Fruit fly (Drosophila melanogaster) whole organism, embryonic: ENCODE data around the gene PolD2.

Experiments
- Ada2b ChIP-seq: fragments of 200-800 bp; sonication (Bioruptor generic); IDR thresholded peaks from 2 replicates; pipeline ENCODE4 v1.3.6; 2022; ENCODE audit warnings: missing biosample characterization, missing genetic modification characterization
- CG11398 ChIP-seq: fragments of 200-800 bp; sonication (Bioruptor generic); optimal IDR thresholded peaks from 2 replicates; lab custom pipeline; 2016; ENCODE audit warnings: missing biosample characterization, missing genetic modification characterization
- CG11504 ChIP-seq: fragments of 200-800 bp; sonication (Bioruptor generic); optimal IDR thresholded peaks from 3 replicates; lab custom pipeline; 2019; ENCODE audit warnings: missing biosample characterization, mild to moderate bottlenecking, missing genetic modification characterization, moderate library complexity
- CG12769 ChIP-seq: fragments of 200-800 bp; sonication (Bioruptor generic); optimal IDR thresholded peaks from 2 replicates; lab custom pipeline; 2019; ENCODE audit warnings: missing biosample characterization, mild to moderate bottlenecking, missing genetic modification characterization, moderate library complexity
- CG14014 ChIP-seq: fragments of 200-800 bp; sonication (Bioruptor generic); IDR thresholded peaks from 2 replicates; pipeline ENCODE4 v1.3.6; 2022; ENCODE audit warnings: missing biosample characterization, missing genetic modification characterization
- CG15073 ChIP-seq: fragments of 200-800 bp; sonication (Bioruptor generic); optimal IDR thresholded peaks from 2 replicates; lab custom pipeline; 2016; ENCODE audit warnings: missing biosample characterization, missing genetic modification characterization
- CG15696 ChIP-seq: fragments of 200-800 bp; sonication (Bioruptor generic); optimal IDR thresholded peaks from 2 replicates; lab custom pipeline; 2019; ENCODE audit warnings: missing biosample characterization, mild to moderate bottlenecking, missing genetic modification characterization, moderate library complexity
- CG1603 ChIP-seq: fragments of 200-800 bp; sonication (Bioruptor generic); optimal IDR thresholded peaks from 2 replicates; lab custom pipeline; 2019; ENCODE audit warnings: missing biosample characterization, mild to moderate bottlenecking, missing genetic modification characterization, moderate library complexity
- CG2889 ChIP-seq: fragments of 200-800 bp; sonication (Bioruptor generic); IDR thresholded peaks from 3 replicates; pipeline ENCODE4 v1.3.6; 2022; ENCODE audit warnings: missing biosample characterization, missing genetic modification characterization
- CG30020 ChIP-seq: fragments of 200-800 bp; optimal IDR thresholded peaks from 2 replicates; lab custom pipeline; 2019; ENCODE audit warnings: missing biosample characterization, mild to moderate bottlenecking, missing genetic modification characterization, moderate library complexity
- CG3163 ChIP-seq: fragments of 200-800 bp; sonication (Bioruptor generic); optimal IDR thresholded peaks from 3 replicates; lab custom pipeline; 2016; ENCODE audit warnings: missing biosample characterization, missing genetic modification characterization
- CG3281 ChIP-seq: fragments of 200-800 bp; sonication (Bioruptor generic); optimal IDR thresholded peaks from 3 replicates; lab custom pipeline; 2017; ENCODE audit warnings: missing biosample characterization, mild to moderate bottlenecking, missing genetic modification characterization
- CG42726 ChIP-seq: fragments of 200-800 bp; sonication (Bioruptor generic); IDR thresholded peaks from 2 replicates; pipeline ENCODE4 v1.3.6; 2022; ENCODE audit warnings: missing biosample characterization, missing genetic modification characterization; ENCODE audit not compliant: partially characterized antibody
- CG4617 ChIP-seq: fragments of 200-800 bp; sonication (Bioruptor generic); optimal IDR thresholded peaks from 3 replicates; lab custom pipeline; 2016; ENCODE audit warnings: missing biosample characterization, missing genetic modification characterization, borderline replicate concordance
- CG4730 ChIP-seq: fragments of 200-800 bp; sonication (Bioruptor generic); IDR thresholded peaks from 2 replicates; pipeline ENCODE4 v1.3.6; 2022; ENCODE audit warnings: missing biosample characterization, missing genetic modification characterization
- CG9609 ChIP-seq: fragments of 200-800 bp; sonication (Bioruptor generic); optimal IDR thresholded peaks from 3 replicates; lab custom pipeline; 2016; ENCODE audit warnings: missing biosample characterization, missing genetic modification characterization
- CG9797 ChIP-seq: fragments of 200-800 bp; sonication (Bioruptor generic); optimal IDR thresholded peaks from 3 replicates; lab custom pipeline; 2018; ENCODE audit warnings: missing biosample characterization, mild to moderate bottlenecking, missing genetic modification characterization
- CHES-1-like ChIP-seq: fragments of 200-800 bp; sonication (Bioruptor generic); optimal IDR thresholded peaks from 2 replicates; lab custom pipeline; 2016; ENCODE audit warnings: missing biosample characterization, missing genetic modification characterization
- Elba2 ChIP-seq: fragments of 200-800 bp; sonication (Bioruptor generic); optimal IDR thresholded peaks from 3 replicates; lab custom pipeline; 2016; ENCODE audit warnings: missing biosample characterization, missing genetic modification characterization
- Hand ChIP-seq: fragments of 200-800 bp; sonication (Bioruptor generic); optimal IDR thresholded peaks from 2 replicates; lab custom pipeline; 2017; ENCODE audit warnings: mild to moderate bottlenecking, missing biosample characterization, missing genetic modification reagents, missing genetic modification characterization
- Hmx ChIP-seq: fragments of 200-800 bp; sonication (Bioruptor generic); optimal IDR thresholded peaks from 2 replicates; lab custom pipeline; 2016; ENCODE audit warnings: missing biosample characterization, missing genetic modification characterization
- Jarid2 ChIP-seq: fragments of 200-800 bp; sonication (Bioruptor generic); optimal IDR thresholded peaks from 3 replicates; lab custom pipeline; 2017; ENCODE audit warnings: mild to moderate bottlenecking, missing biosample characterization, missing genetic modification reagents, missing genetic modification characterization
- Meics ChIP-seq: fragments of 200-800 bp; sonication (Bioruptor generic); optimal IDR thresholded peaks from 2 replicates; lab custom pipeline; 2017; ENCODE audit warnings: missing biosample characterization, mild to moderate bottlenecking, missing genetic modification characterization
- Nf-YB ChIP-seq: fragments of 200-800 bp; sonication (Bioruptor generic); optimal IDR thresholded peaks from 3 replicates; lab custom pipeline; 2019; ENCODE audit warnings: missing biosample characterization, mild to moderate bottlenecking, missing genetic modification characterization, moderate library complexity
- Optix ChIP-seq: fragments of 200-800 bp; sonication (Bioruptor generic); IDR thresholded peaks from 3 replicates; pipeline ENCODE4 v1.3.6; 2022; ENCODE audit warnings: missing biosample characterization, missing genetic modification characterization
- Poxn ChIP-seq: fragments of 200-800 bp; sonication (Bioruptor generic); IDR thresholded peaks from 2 replicates; pipeline ENCODE4 v1.3.6; 2022; ENCODE audit warnings: missing biosample characterization, missing genetic modification characterization
- Ptx1 ChIP-seq: fragments of 200-800 bp; sonication (Bioruptor generic); IDR thresholded peaks from 2 replicates; pipeline ENCODE4 v1.3.6; 2022; ENCODE audit warnings: missing biosample characterization, missing genetic modification characterization
- Rx ChIP-seq: fragments of 200-800 bp; sonication (Bioruptor generic); IDR thresholded peaks from 2 replicates; pipeline ENCODE4 v1.3.6; 2022; ENCODE audit warnings: missing biosample characterization, missing genetic modification characterization
- Sox100B ChIP-seq: fragments of 200-800 bp; sonication (Bioruptor generic); optimal IDR thresholded peaks from 3 replicates; lab custom pipeline; 2018; ENCODE audit warnings: missing biosample characterization, mild to moderate bottlenecking, missing genetic modification characterization
- Sry-β ChIP-seq: fragments of 200-800 bp; sonication (Bioruptor generic); optimal IDR thresholded peaks from 2 replicates; lab custom pipeline; 2018; ENCODE audit warnings: missing biosample characterization, mild to moderate bottlenecking, missing genetic modification characterization, moderate library complexity
- Usf ChIP-seq: fragments of 200-800 bp; sonication (Bioruptor generic); optimal IDR thresholded peaks from 2 replicates; lab custom pipeline; 2017; ENCODE audit warnings: missing genotype, missing biosample characterization, missing genetic modification characterization
- Xrp1 ChIP-seq: fragments of 200-800 bp; sonication (Bioruptor generic); IDR thresholded peaks from 2 replicates; pipeline ENCODE4 v1.3.6; 2022; ENCODE audit warnings: missing biosample characterization, missing genetic modification characterization
- ato ChIP-seq: fragments of 200-800 bp; sonication (Bioruptor generic); IDR thresholded peaks from 2 replicates; pipeline ENCODE4 v1.3.6; 2022; ENCODE audit warnings: missing biosample characterization, missing genetic modification characterization; ENCODE audit not compliant: partially characterized antibody
- bowl ChIP-seq: fragments of 200-800 bp; sonication (Bioruptor generic); IDR thresholded peaks from 2 replicates; pipeline ENCODE4 v1.3.6; 2022; ENCODE audit warnings: missing biosample characterization, missing genetic modification characterization
- dan ChIP-seq: fragments of 200-800 bp; sonication (Bioruptor generic); IDR thresholded peaks from 2 replicates; pipeline ENCODE4 v1.3.6; 2022; ENCODE audit warnings: missing biosample characterization, missing genetic modification characterization
- dati ChIP-seq: fragments of 200-800 bp; sonication (Bioruptor generic); IDR thresholded peaks from 2 replicates; pipeline ENCODE4 v1.3.6; 2022; ENCODE audit warnings: missing biosample characterization, missing genetic modification characterization
- dmrt11E ChIP-seq: fragments of 200-800 bp; sonication (Bioruptor generic); optimal IDR thresholded peaks from 3 replicates; lab custom pipeline; 2018; ENCODE audit warnings: missing biosample characterization, mild to moderate bottlenecking, missing genetic modification characterization, moderate library complexity
- gro ChIP-seq: fragments of 200-800 bp; sonication (Bioruptor generic); optimal IDR thresholded peaks from 2 replicates; lab custom pipeline; 2016; ENCODE audit warnings: missing biosample characterization, missing genetic modification characterization
- ham ChIP-seq: fragments of 200-800 bp; sonication (Bioruptor generic); IDR thresholded peaks from 2 replicates; pipeline ENCODE4 v1.3.6; 2022; ENCODE audit warnings: missing biosample characterization, missing genetic modification characterization
- kay ChIP-seq: fragments of 200-800 bp; sonication (Bioruptor generic); optimal IDR thresholded peaks from 2 replicates; lab custom pipeline; 2016; ENCODE audit warnings: missing biosample characterization, missing genetic modification characterization
- oc ChIP-seq: fragments of 200-800 bp; sonication (Bioruptor generic); optimal IDR thresholded peaks from 2 replicates; lab custom pipeline; 2018; ENCODE audit warnings: missing biosample characterization, mild to moderate bottlenecking, missing genetic modification characterization, moderate library complexity
- pfk ChIP-seq: fragments of 200-800 bp; sonication (Bioruptor generic); optimal IDR thresholded peaks from 2 replicates; lab custom pipeline; 2018; ENCODE audit warnings: missing biosample characterization, mild to moderate bottlenecking, missing genetic modification characterization, moderate library complexity
- pzg ChIP-seq: fragments of 200-800 bp; sonication (Bioruptor generic); optimal IDR thresholded peaks from 3 replicates; lab custom pipeline; 2018; ENCODE audit warnings: missing biosample characterization, mild to moderate bottlenecking, missing genetic modification characterization, moderate library complexity
- ranshi ChIP-seq: fragments of 200-800 bp; sonication (Bioruptor generic); IDR thresholded peaks from 2 replicates; pipeline ENCODE4 v1.3.6; 2022; ENCODE audit warnings: missing biosample characterization, missing genetic modification characterization
- sim ChIP-seq: fragments of 200-800 bp; sonication (Bioruptor generic); IDR thresholded peaks from 2 replicates; pipeline ENCODE4 v1.3.6; 2022; ENCODE audit warnings: missing biosample characterization, missing genetic modification characterization
- slbo ChIP-seq: fragments of 200-800 bp; sonication (Bioruptor generic); IDR thresholded peaks from 2 replicates; pipeline ENCODE4 v1.3.6; 2022; ENCODE audit warnings: missing biosample characterization, missing genetic modification characterization
- tap ChIP-seq: fragments of 200-800 bp; optimal IDR thresholded peaks from 3 replicates; lab custom pipeline; 2019; ENCODE audit warnings: missing biosample characterization, mild to moderate bottlenecking, missing genetic modification characterization, moderate library complexity
- tgo ChIP-seq: fragments of 200-800 bp; sonication (Bioruptor generic); IDR thresholded peaks from 3 replicates; pipeline ENCODE4 v1.3.6; 2022; ENCODE audit warnings: missing biosample characterization, missing genetic modification characterization
- tin ChIP-seq: fragments of 200-800 bp; sonication (Bioruptor generic); optimal IDR thresholded peaks from 3 replicates; lab custom pipeline; 2016; ENCODE audit warnings: missing biosample characterization, missing genetic modification characterization

Gene PolD2

DNA sequence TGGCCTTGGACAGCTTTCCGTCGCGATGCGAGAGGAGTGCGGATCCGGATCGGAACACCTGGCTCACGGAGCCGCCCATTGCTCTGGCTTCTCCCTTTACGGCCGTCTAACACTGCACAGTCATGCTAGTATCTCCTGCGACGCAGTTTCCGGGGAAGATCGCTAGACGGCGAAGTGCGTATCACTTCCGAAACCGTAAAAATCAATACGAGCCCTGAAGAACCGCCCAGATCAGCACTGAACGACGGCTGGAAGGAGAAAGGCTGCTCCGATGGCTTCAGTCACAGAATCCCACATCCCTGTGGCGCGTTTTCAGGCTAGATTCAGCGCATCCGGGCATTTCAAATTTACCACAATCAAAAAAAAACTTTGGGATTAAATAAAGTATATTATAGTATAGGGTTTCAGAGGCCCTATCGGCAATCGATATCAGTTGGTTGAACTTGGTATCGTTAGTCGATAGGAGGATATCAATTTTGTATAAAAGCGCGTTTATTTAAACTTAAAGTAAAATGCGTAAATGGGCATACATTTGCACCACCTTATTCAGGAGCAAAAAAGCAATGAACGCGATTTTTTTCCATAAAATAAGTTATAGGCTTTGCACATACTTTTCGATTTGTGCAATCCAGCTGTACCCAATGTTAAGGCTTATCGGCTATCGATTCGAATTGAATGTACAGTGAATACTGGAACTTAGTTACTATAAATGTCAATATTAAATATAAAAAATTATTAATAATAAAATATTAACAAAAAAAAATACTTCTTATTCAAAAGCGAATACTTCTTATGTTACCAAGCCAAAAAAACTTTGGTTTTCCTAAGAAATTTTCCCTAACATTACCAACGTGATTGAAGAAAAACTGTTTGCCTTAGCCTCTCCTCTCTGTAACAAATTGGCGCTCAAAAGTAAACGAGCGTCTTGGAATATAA is at the start of gene PolD2, which contains the start of gene CG13933 (continued):
- TF ChIP-seq dmrt11E (peak; percentile 99), CG11504 (tag; lab: Kevin White, UChicago) (no peak), CG9609 (peak; percentile 80), Jarid2 (no peak), CG30020 (tag; lab: Kevin White, UChicago) (peak; percentile 89), gro (GFP tag; lab: Kevin White, UChicago) (no peak), Ptx1 (GFP tag; lab: Robert Waterston, UW) (peak; percentile 99), dati (GFP tag; lab: Robert Waterston, UW) (peak; percentile 89), tin (GFP tag; lab: Kevin White, UChicago) (peak; percentile 84), Hand (peak; percentile 97), ato (GFP tag; lab: Robert Waterston, UW) (no peak; the same call in 1 of the 2 replicates), Meics (peak; percentile 88), tap (tag; lab: Kevin White, UChicago) (no peak), CG3281 (GFP tag; lab: Kevin White, UChicago) (no peak), ranshi (peak; percentile 95), tgo (GFP tag; lab: Robert Waterston, UW) (peak; percentile 97), Rx (GFP tag; lab: Robert Waterston, UW) (peak; percentile 96), pzg (GFP tag; lab: Kevin White, UChicago) (peak; percentile 23), CG2889 (GFP tag; lab: Robert Waterston, UW) (peak; percentile 97), CG12769 (tag; lab: Kevin White, UChicago) (no peak), CG3163 (peak; percentile 50), Xrp1 (GFP tag; lab: Robert Waterston, UW) (peak; percentile 99), Optix (GFP tag; lab: Robert Waterston, UW) (peak; percentile 92), kay (GFP tag; lab: Kevin White, UChicago) (peak; percentile 93), CG15073 (GFP tag; lab: Kevin White, UChicago) (peak; percentile 82), ham (GFP tag; lab: Robert Waterston, UW) (peak; percentile 89), pfk (GFP tag; lab: Kevin White, UChicago) (no peak), sim (GFP tag; lab: Robert Waterston, UW) (peak; percentile 65; the same call in 1 of the 2 replicates), Poxn (GFP tag; lab: Robert Waterston, UW) (peak; percentile 91), CHES-1-like (peak; percentile 79), CG9797 (GFP tag; lab: Kevin White, UChicago) (no peak), Sry-β (GFP tag; lab: Kevin White, UChicago) (peak; percentile 18), CG14014 (GFP tag; lab: Robert Waterston, UW) (peak; percentile 99), slbo (GFP tag; lab: Robert Waterston, UW) (peak; percentile 99), Usf (GFP tag; lab: Kevin White, UChicago) (peak; percentile 94), CG4617 (GFP tag; lab: Kevin White, UChicago) (peak; percentile 91), CG1603 (tag; lab: Kevin White, UChicago) (no peak), CG15696 (peak; percentile 76), Sox100B (GFP tag; lab: Kevin White, UChicago) (no peak), Hmx (no peak), bowl (peak; percentile 99), CG11398 (GFP tag; lab: Kevin White, UChicago) (peak; percentile 79), oc (tag; lab: Kevin White, UChicago) (peak; percentile 99), CG4730 (peak; percentile 94), Elba2 (GFP tag; lab: Kevin White, UChicago) (peak; percentile 60), dan (peak; percentile 94), Nf-YB (GFP tag; lab: Kevin White, UChicago) (peak; percentile 88), Ada2b (GFP tag; lab: Robert Waterston, UW) (peak; percentile 95), CG42726 (GFP tag; lab: Robert Waterston, UW) (no peak)
